Worm (Caenorhabditis elegans): ENCODE results near the gene F53A2.9.

ce11 chrIII:13385850-13386249, 26.7 kb upstream of the F53A2.9 start, which contains the start of gene T03F6.4:
- TF ChIP-seq W03F9.2 (tag; optimal IDR thresholded peaks at IDR 0.05) (no peak), dao-5 (tag; optimal IDR thresholded peaks at IDR 0.05) (no peak)

Data from whole organism, L4/young adult.